Fruit fly (Drosophila melanogaster): ENCODE data around the gene CG15784.
A peak's percentile ranks its signal among the peaks of the same experiment; 100 is the strongest.

Gene CG15784

dm6 chrX:5419045-5419901 is 10.1 kb upstream of the CG15784 start (continued):
- TF ChIP-seq CG12942 (GFP tag; optimal IDR thresholded peaks at IDR 0.05) (peak; percentile 52), CG1603 (tag; optimal IDR thresholded peaks at IDR 0.05) (peak; percentile 50), HmgD (GFP tag; optimal IDR thresholded peaks at IDR 0.05) (peak; percentile 34), CG11560 (tag; IDR thresholded peaks at IDR 0.05) (no peak), CoRest (tag; optimal IDR thresholded peaks at IDR 0.05) (peak; percentile 81), E2f1 (GFP tag; IDR thresholded peaks at IDR 0.05) (peak; percentile 84), Scr (GFP tag; IDR thresholded peaks at IDR 0.05; ENCODE audit: partially characterized antibody) (no peak), dan (GFP tag; IDR thresholded peaks at IDR 0.05) (no peak), slbo (GFP tag; IDR thresholded peaks at IDR 0.05) (peak; percentile 80), CG10462 (GFP tag; optimal IDR thresholded peaks at IDR 0.05) (peak; percentile 39), sens (GFP tag) (peak; percentile 94), CG10147 (GFP tag; optimal IDR thresholded peaks at IDR 0.05) (peak; percentile 20), CkIIα-i1 (GFP tag; IDR thresholded peaks at IDR 0.05) (0 out of 2 replicates have a peak, but pooled peaks have one; percentile 16), CG18599 (GFP tag; optimal IDR thresholded peaks at IDR 0.05) (peak; percentile 80), Eip74EF (GFP tag; optimal IDR thresholded peaks at IDR 0.05) (peak in 1 of 2 experiments; percentile 78), Atf-2 (GFP tag; optimal IDR thresholded peaks at IDR 0.05) (peak; percentile 55), HLH54F (GFP tag; optimal IDR thresholded peaks at IDR 0.05) (peak; percentile 61), CHES-1-like (GFP tag; optimal IDR thresholded peaks at IDR 0.05) (peak; percentile 69), dimm (GFP tag; IDR thresholded peaks at IDR 0.05) (no peak), CG4854 (GFP tag; optimal IDR thresholded peaks at IDR 0.05) (peak; percentile 1), kah (GFP tag; optimal IDR thresholded peaks at IDR 0.05) (peak; percentile 46), CG3726 (GFP tag; IDR thresholded peaks at IDR 0.05) (peak; percentile 72; the same call in 2 of the 3 replicates), vfl (GFP tag; optimal IDR thresholded peaks at IDR 0.05) (no peak), ERR (GFP tag; optimal IDR thresholded peaks at IDR 0.05) (peak; percentile 11), CTCF (GFP tag; optimal IDR thresholded peaks at IDR 0.05) (no peak), hb (GFP tag; IDR thresholded peaks at IDR 0.05; ENCODE audit: partially characterized antibody) (no peak), fd64A (GFP tag; optimal IDR thresholded peaks at IDR 0.05) (no peak), CG12659 (GFP tag; optimal IDR thresholded peaks at IDR 0.05) (peak; percentile 77), exex (tag; optimal IDR thresholded peaks at IDR 0.05) (peak; percentile 57), Opbp (GFP tag; IDR thresholded peaks at IDR 0.05; ENCODE audit: partially characterized antibody) (no peak), CG13424 (tag; optimal IDR thresholded peaks at IDR 0.05) (peak; percentile 83), CG10321 (GFP tag; IDR thresholded peaks at IDR 0.05) (peak; percentile 43; the same call in 1 of the 2 replicates), Hr51 (GFP tag; optimal IDR thresholded peaks at IDR 0.05) (peak in 1 of 2 experiments; percentile 85), gro (GFP tag; optimal IDR thresholded peaks at IDR 0.05) (peak; percentile 29), kni (GFP tag; optimal IDR thresholded peaks at IDR 0.05) (peak; percentile 30), disco-r (GFP tag; optimal IDR thresholded peaks at IDR 0.05) (peak; percentile 71), ssp (GFP tag; IDR thresholded peaks at IDR 0.05) (peak; percentile 62), ato (GFP tag; IDR thresholded peaks at IDR 0.05; ENCODE audit: partially characterized antibody) (no peak), CG12104 (GFP tag; optimal IDR thresholded peaks at IDR 0.05) (peak; percentile 66), CG10267 (tag; optimal IDR thresholded peaks at IDR 0.05) (peak; percentile 38), fd102C (GFP tag; optimal IDR thresholded peaks at IDR 0.05) (no peak), CG34422 (GFP tag; IDR thresholded peaks at IDR 0.05) (peak; percentile 55; the same call in 1 of the 3 replicates), CG34376 (GFP tag; optimal IDR thresholded peaks at IDR 0.05) (peak; percentile 40), D (optimal IDR thresholded peaks at IDR 0.05) (no peak), D (GFP tag; optimal IDR thresholded peaks at IDR 0.05) (peak; percentile 68), maf-S (GFP tag; optimal IDR thresholded peaks at IDR 0.05) (peak; percentile 45), nom (GFP tag; optimal IDR thresholded peaks at IDR 0.05) (no peak), lola (GFP tag; optimal IDR thresholded peaks at IDR 0.05) (peak in 1 of 3 experiments; percentile 37)
